Worm (Caenorhabditis elegans) whole organism, dauer: ENCODE results near the gene F53F1.3.

Experiments used
- unc-62 ChIP-seq: sonication (generic microtip); optimal IDR thresholded peaks from 2 replicates; lab custom pipeline; 2017; ENCODE audit warnings: missing biosample characterization, missing genetic modification reagents, missing genetic modification characterization

Gene F53F1.3

ce11 chrV:13411225-13411991, 3.4 kb downstream of the F53F1.3 start:
- TF ChIP-seq unc-62: no peak

- no peak for TF ChIP-seq unc-62
These were observed 3.9 kb downstream of the F53F1.3 start for ce11 chrV:13411992-13412298.

ce11 chrV:13413301-13413700, 5.3 kb downstream of the F53F1.3 start:
- TF ChIP-seq unc-62: no peak

ce11 chrV:13414585-13414984, 6.5 kb downstream of the F53F1.3 start, which contains the start of gene cut-2:
TSS of gene cut-2 (plus strand) at chrV:13414949.
- TF ChIP-seq unc-62: no peak

- no peak for TF ChIP-seq unc-62
These were observed 7.4 kb downstream of the F53F1.3 start for ce11 chrV:13415462-13415861.

- no peak for TF ChIP-seq unc-62
These were observed 8.0 kb downstream of the F53F1.3 start for ce11 chrV:13416076-13416475.

ce11 chrV:13417513-13417912, 9.5 kb downstream of the F53F1.3 start, which contains the start of gene F53F1.6:
TSS of gene F53F1.6 (minus strand) at chrV:13417613.
- TF ChIP-seq unc-62: no peak

- no peak for TF ChIP-seq unc-62
These were observed 12.6 kb downstream of the F53F1.3 start, which contains the start of gene srv-8 for ce11 chrV:13420640-13421039. TSS of gene srv-8 (minus strand) at chrV:13420740.

- TF ChIP-seq unc-62: no peak
These were observed 13.7 kb downstream of the F53F1.3 start for ce11 chrV:13421697-13422096.

ce11 chrV:13423045-13423444, 15.0 kb downstream of the F53F1.3 start, which contains the start of gene srv-9:
TSS of gene srv-9 (minus strand) at chrV:13423145.
- no peak for TF ChIP-seq unc-62

- no peak for TF ChIP-seq unc-62
These were observed 15.6 kb downstream of the F53F1.3 start, which contains the start of gene srv-10 for ce11 chrV:13423608-13424007. TSS of gene srv-10 (plus strand) at chrV:13423908.

- TF ChIP-seq unc-62: no peak
These were observed 18.7 kb downstream of the F53F1.3 start, which contains the start of gene srd-18 for ce11 chrV:13426764-13427163. TSS of gene srd-18 (minus strand) at chrV:13426864.

- no peak for TF ChIP-seq unc-62
These were observed 19.3 kb downstream of the F53F1.3 start for ce11 chrV:13427378-13427777.

ce11 chrV:13428660-13429059, 20.6 kb downstream of the F53F1.3 start, which contains the start of gene srd-19:
TSS of gene srd-19 (minus strand) at chrV:13428760.
- no peak for TF ChIP-seq unc-62

ce11 chrV:13432364-13432763, 24.3 kb downstream of the F53F1.3 start, which contains the start of gene srd-17:
TSS of gene srd-17 (minus strand) at chrV:13432714.
- TF ChIP-seq unc-62: no peak

- TF ChIP-seq unc-62: no peak
These were observed 29.5 kb downstream of the F53F1.3 start, which contains the start of gene mes-4 for ce11 chrV:13437473-13438074. TSS of gene mes-4 (minus strand) at chrV:13437545.

- no peak for TF ChIP-seq unc-62
These were observed 33.6 kb downstream of the F53F1.3 start, which contains the start of gene col-162 for ce11 chrV:13441661-13442060. TSS of gene col-162 (plus strand) at chrV:13441961.

ce11 chrV:13442819-13443218, 34.8 kb downstream of the F53F1.3 start:
- TF ChIP-seq unc-62: no peak
